ENCODE assay signal across 1 fruit fly cellular context in the genomic region with DNA sequence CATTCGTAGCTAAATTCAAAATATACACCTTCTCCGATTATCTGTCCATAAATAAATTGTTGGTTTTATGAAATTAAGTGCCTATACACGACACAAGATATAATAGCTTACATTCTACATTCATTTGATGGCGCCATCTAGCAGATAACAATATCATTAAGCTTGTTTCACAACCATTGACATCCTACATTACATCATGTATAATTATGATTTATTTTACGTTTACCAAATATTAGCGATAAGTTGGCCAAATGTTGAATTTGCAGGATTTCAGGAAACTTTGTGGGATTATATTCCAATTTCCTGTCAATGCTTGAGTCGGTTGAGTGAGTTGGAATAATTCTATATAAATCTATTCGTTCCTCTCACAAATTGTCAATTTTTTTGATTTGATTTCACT.
TF ChIP-seq lines count a peak whose summit lies in the region.

No protein-coding gene starts in this region.

TF ChIP-seq in whole organism, embryonic, 481 proteins besides CTCF, POLR2A, EP300 and RAD21 (continued from another document):
- TF ChIP-seq stwl (tag; optimal IDR thresholded peaks at IDR 0.05; lab: Kevin White, UChicago) = no peak
- no peak for TF ChIP-seq odd (GFP tag; optimal IDR thresholded peaks at IDR 0.05; lab: Kevin White, UChicago)
- no peak for TF ChIP-seq CG8281 (tag; optimal IDR thresholded peaks at IDR 0.05; lab: Kevin White, UChicago)
- no peak for TF ChIP-seq CG14050 (GFP tag; IDR thresholded peaks at IDR 0.05; lab: Robert Waterston, UW)
- TF ChIP-seq CG3995 (GFP tag; optimal IDR thresholded peaks at IDR 0.05; lab: Kevin White, UChicago) = no peak
- no peak for TF ChIP-seq Fer1 (GFP tag; optimal IDR thresholded peaks at IDR 0.05; lab: Kevin White, UChicago)
- TF ChIP-seq Vsx1 (GFP tag; optimal IDR thresholded peaks at IDR 0.05; lab: Kevin White, UChicago) = no peak
- no peak for TF ChIP-seq aop (GFP tag; IDR thresholded peaks at IDR 0.05; lab: Robert Waterston, UW)
